Fruit fly (Drosophila melanogaster): ENCODE results near the gene tfc.

The tfc gene

dm6 chr3L:1313039-1313766 lies 57.0 kb downstream of the tfc start, which contains the start of the genes sturkopf and Herc4 (continued):
- TF ChIP-seq Chrac-16 (GFP tag; optimal IDR thresholded peaks at IDR 0.05) (peak; percentile 57), CG13894 (tag; optimal IDR thresholded peaks at IDR 0.05) (peak; percentile 51), slbo (GFP tag; IDR thresholded peaks at IDR 0.05) (peak; percentile 80), ro (GFP tag; IDR thresholded peaks at IDR 0.05) (peak; percentile 7; the same call in 1 of the 2 replicates), CG6254 (GFP tag; optimal IDR thresholded peaks at IDR 0.05) (peak; percentile 7), Sry-β (GFP tag; optimal IDR thresholded peaks at IDR 0.05) (peak; percentile 53), CG7987 (GFP tag; optimal IDR thresholded peaks at IDR 0.05) (peak; percentile 22), Xbp1 (GFP tag; optimal IDR thresholded peaks at IDR 0.05) (peak; percentile 80), crp (GFP tag; optimal IDR thresholded peaks at IDR 0.05) (peak; percentile 34 to 82), Dp (GFP tag; optimal IDR thresholded peaks at IDR 0.05) (peak; percentile 37), Doc2 (GFP tag; IDR thresholded peaks at IDR 0.05) (no peak), Lhr (GFP tag; optimal IDR thresholded peaks at IDR 0.05) (peak; percentile 6), sna (GFP tag; IDR thresholded peaks at IDR 0.05; ENCODE audit: partially characterized antibody) (no peak), PHDP (tag; optimal IDR thresholded peaks at IDR 0.05) (peak; percentile 72), oc (tag; optimal IDR thresholded peaks at IDR 0.05) (peak; percentile 40), Neu2 (GFP tag; optimal IDR thresholded peaks at IDR 0.05; ENCODE audit: borderline replicate concordance) (no peak), repo (GFP tag; optimal IDR thresholded peaks at IDR 0.05) (no peak), CG4707 (GFP tag; optimal IDR thresholded peaks at IDR 0.05) (no peak), CG13287 (GFP tag; IDR thresholded peaks at IDR 0.05; ENCODE audit: partially characterized antibody) (peak; percentile 24; the same call in 1 of the 2 replicates), Asciz (GFP tag; optimal IDR thresholded peaks at IDR 0.05) (peak; percentile 46), Rx (GFP tag; IDR thresholded peaks at IDR 0.05) (no peak), sima (GFP tag; optimal IDR thresholded peaks at IDR 0.05) (peak; percentile 8), CG18619 (GFP tag; optimal IDR thresholded peaks at IDR 0.05) (peak; percentile 80), CG15073 (GFP tag; optimal IDR thresholded peaks at IDR 0.05) (no peak), CG7357 (GFP tag; IDR thresholded peaks at IDR 0.05) (no peak; the same call in 2 of the 3 replicates), B-H1 (GFP tag; IDR thresholded peaks at IDR 0.05) (peak; percentile 16; the same call in 1 of the 3 replicates), sr (GFP tag; IDR thresholded peaks at IDR 0.05) (no peak), CG3163 (GFP tag; optimal IDR thresholded peaks at IDR 0.05) (peak; percentile 44), Eip74EF (GFP tag; optimal IDR thresholded peaks at IDR 0.05) (no peak), Mrtf (GFP tag; IDR thresholded peaks at IDR 0.05) (peak; percentile 69), crc (GFP tag; optimal IDR thresholded peaks at IDR 0.05) (peak; percentile 78), wor (GFP tag; IDR thresholded peaks at IDR 0.05) (no peak), CG6272 (GFP tag; IDR thresholded peaks at IDR 0.05) (peak; percentile 56), CG31365 (tag; optimal IDR thresholded peaks at IDR 0.05) (no peak), unpg (GFP tag; optimal IDR thresholded peaks at IDR 0.05) (peak; percentile 64), fd3F (GFP tag; optimal IDR thresholded peaks at IDR 0.05) (peak; percentile 41), NC2α (GFP tag; optimal IDR thresholded peaks at IDR 0.05) (peak; percentile 22), Lpt (GFP tag; optimal IDR thresholded peaks at IDR 0.05) (no peak), CG15696 (tag; optimal IDR thresholded peaks at IDR 0.05) (peak; percentile 24), cato (GFP tag; optimal IDR thresholded peaks at IDR 0.05; ENCODE audit: borderline replicate concordance) (peak; percentile 61), caup (GFP tag; optimal IDR thresholded peaks at IDR 0.05; ENCODE audit: severe bottlenecking) (peak; percentile 49), Fer2 (tag; optimal IDR thresholded peaks at IDR 0.05) (peak; percentile 31), CG18011 (GFP tag; optimal IDR thresholded peaks at IDR 0.05) (peak; percentile 57), jing (GFP tag; optimal IDR thresholded peaks at IDR 0.05) (no peak), Max (GFP tag; optimal IDR thresholded peaks at IDR 0.05) (peak; percentile 45), pros (GFP tag; optimal IDR thresholded peaks at IDR 0.05) (peak; percentile 2), cg (GFP tag; optimal IDR thresholded peaks at IDR 0.05) (no peak), nerfin-2 (GFP tag; IDR thresholded peaks at IDR 0.05; ENCODE audit: partially characterized antibody) (no peak)

All from whole organism, embryonic.